Worm (Caenorhabditis elegans): ENCODE data around the gene K08H10.6.

K08H10.6 gene

DNA sequence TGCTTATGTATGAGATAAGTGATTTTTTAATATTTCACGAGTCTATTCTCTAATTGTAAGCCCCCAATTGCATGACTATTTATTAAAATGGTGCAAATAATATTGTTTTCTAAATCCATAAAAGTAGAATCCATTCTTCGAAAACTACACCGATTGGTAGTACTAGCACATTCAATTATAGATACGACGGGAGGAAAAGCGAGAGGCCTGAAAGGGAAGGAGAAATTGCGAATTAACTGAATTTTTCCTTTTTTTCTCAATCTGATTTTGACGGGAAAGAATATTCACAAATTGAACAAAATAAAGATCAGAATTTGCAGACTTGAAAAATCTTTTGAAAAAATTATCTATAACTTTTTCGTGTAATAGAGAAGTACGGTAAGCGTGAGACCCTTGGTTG lies 18.5 kb downstream of the K08H10.6 start:
- TF ChIP-seq unc-62 (GFP tag; optimal IDR thresholded peaks at IDR 0.05): no peak

DNA sequence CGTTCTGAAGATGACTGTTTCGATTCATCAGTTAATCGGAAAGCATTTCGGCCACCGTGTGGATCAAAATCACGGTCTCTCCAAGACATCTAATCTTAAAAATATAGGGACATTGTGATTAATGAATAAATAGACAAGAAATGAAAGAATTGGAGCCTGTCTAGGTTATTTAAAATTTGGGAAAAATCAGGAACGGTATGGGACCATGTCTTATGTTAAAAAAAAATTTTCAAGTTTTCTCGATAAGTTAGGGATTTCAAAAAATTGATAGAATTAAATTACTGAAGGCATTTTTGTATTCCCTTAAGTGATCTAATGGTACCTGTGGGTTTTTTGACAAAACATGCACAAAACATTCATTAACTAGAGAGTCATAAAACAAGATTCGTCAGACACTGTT lies 19.6 kb downstream of the K08H10.6 start, which contains the start of gene unc-41:
Gene unc-41, minus strand, starts transcription at position 101 of the 400 bp plus-strand sequence.
- no peak for TF ChIP-seq unc-62 (GFP tag; optimal IDR thresholded peaks at IDR 0.05)

DNA sequence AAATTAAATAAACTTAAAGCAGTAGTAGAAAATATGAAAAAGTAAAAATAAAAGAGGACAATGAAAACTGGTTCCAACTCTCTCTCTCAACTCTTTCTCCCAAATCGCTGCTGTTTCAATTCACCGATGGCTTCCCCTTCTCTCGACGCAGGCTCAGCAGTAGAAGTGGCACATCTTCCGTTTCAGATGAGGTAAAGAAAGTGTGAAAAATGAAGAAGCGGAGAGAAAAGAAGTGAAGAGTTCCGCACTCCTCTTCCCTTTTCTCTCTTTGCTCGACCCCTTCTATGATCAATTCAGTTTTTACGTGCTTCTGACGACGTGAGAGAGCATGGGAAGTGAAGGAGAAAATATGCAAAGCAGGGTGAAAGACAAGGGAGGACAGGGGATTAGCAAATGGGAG lies 21.4 kb downstream of the K08H10.6 start:
- TF ChIP-seq unc-62 (GFP tag; optimal IDR thresholded peaks at IDR 0.05): no peak

DNA sequence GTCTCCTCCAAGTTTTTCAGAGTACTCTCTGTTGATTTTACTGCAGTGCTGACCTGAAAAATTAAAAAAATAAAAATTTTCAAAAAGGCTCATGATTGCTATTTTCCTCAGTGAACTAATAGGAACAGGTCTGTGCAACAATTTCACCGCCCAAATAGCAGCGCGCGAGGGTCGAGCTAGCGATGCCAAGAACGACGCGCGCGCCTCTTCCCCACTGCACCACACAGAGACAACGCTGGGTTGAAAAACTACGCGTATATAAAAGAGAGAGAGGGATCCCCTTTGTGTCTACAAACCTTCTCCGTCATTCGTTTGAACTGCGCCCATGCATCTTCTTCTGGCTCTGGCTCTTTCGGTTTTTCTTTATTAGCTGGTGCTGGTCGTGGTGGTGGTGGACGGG lies 25.6 kb downstream of the K08H10.6 start:
- TF ChIP-seq unc-62 (GFP tag; optimal IDR thresholded peaks at IDR 0.05): no peak

DNA sequence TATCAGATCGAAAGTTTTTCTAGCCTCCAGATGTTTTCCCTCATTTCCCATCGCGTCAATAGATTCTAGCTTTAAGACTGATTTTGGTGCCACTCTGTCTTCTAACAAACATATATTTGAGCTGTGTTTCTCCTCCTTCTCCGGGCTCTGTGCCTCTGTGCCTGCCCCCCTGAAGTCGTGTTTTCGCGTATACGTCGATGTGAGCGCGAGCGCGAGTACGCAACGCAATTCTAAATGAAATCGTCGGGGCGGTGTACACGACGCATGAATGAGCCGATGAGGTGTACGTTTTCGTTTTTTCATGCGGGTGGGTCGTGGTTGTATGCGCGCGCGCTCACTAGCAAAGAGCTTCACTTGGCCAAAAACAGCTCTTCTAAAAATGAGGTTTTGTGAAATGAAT lies 29.8 kb downstream of the K08H10.6 start:
- no peak for TF ChIP-seq unc-62 (GFP tag; optimal IDR thresholded peaks at IDR 0.05)

DNA sequence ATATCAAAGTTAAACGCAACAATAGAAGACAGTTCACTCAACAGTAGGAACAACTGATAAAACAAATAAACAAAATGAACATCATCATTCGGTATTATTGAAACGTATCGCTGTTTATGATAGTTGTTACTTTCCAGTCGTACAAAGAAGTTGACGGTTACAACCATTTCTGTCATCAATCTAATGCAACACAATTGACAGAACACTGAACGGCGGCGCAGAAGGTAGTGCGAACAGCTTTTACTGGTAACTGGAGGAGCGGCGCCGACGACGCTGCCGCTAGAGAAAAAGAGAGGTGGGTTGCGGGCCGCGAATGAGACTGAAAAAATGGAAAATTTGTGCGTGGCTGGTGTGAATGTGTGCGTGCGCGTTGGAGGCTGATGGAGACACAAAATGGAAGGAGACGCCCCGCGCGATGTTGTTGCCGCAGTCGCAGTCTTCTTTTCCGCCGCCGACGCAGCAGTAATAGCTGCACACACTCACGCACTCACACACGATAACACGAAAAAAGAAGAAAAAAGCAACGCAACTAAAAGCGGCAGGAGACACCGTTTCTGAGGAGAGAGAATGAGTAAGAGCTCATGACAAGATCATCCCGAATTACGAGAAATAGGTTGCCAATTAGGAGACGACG lies 31.4 kb downstream of the K08H10.6 start:
- no peak for TF ChIP-seq unc-62 (GFP tag; optimal IDR thresholded peaks at IDR 0.05)

DNA sequence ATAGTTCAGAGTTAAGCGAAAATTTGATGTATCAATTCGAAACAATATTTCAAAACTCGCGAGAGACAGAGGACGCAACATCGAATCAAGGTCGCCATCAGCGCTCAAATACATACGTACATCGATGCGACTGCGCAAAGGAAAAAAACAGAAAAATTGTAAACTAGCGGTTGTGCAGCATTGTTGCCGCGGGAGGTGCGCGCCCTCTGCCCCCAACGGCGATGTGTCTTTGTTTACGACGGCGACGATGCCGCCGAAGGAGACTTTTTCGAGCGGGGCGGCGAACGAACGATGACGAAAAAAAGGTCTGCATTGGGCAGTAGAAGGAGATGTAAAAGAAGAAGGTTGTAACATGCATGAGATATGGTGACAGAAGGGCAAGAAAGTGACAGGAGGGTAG lies 32.8 kb downstream of the K08H10.6 start:
- TF ChIP-seq unc-62 (GFP tag; optimal IDR thresholded peaks at IDR 0.05): no peak

DNA sequence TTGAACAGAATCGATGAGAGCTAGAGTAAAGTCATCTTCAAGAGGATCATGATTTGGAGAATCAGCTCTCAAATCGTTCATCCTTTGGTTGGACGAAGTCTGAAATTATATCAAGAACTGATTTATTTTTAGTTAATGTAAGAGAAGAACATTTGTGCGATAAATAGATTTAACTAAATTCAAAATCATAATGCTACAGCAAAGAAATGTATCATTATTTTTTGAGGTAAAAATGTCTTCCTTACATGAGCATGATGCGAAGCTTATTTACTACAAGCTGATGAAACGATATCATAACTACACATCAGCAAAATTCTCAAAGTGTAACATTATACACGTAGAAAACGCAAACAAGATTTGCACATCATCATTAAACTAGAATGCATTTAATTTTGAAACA lies 33.3 kb downstream of the K08H10.6 start, which contains the start of gene madf-4:
Gene madf-4, minus strand, starts transcription at position 101 of the 400 bp plus-strand sequence.
- TF ChIP-seq unc-62 (GFP tag; optimal IDR thresholded peaks at IDR 0.05): no peak

DNA sequence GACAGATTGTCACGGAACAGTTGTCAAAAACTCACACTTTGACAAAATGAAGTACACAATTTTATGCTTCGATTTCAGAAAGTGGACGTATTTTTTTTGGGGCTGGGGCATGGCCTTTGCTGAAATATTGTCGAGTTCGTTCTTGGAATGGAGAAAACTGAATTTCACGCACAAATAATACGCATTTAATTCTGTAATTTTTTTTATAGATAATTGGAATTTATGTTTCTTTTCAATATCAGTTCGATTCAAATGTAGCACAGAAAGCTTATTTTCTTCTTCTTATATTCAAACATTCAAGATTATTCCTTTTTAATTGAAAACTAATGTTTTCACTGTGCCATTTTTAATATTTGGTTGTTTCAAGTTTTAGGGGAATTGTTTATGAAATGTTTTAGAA lies 35.3 kb downstream of the K08H10.6 start, which contains the start of gene T07C12.10:
Gene T07C12.10, minus strand, starts transcription at position 101 of the 400 bp plus-strand sequence.
- no peak for TF ChIP-seq unc-62 (GFP tag; optimal IDR thresholded peaks at IDR 0.05)

DNA sequence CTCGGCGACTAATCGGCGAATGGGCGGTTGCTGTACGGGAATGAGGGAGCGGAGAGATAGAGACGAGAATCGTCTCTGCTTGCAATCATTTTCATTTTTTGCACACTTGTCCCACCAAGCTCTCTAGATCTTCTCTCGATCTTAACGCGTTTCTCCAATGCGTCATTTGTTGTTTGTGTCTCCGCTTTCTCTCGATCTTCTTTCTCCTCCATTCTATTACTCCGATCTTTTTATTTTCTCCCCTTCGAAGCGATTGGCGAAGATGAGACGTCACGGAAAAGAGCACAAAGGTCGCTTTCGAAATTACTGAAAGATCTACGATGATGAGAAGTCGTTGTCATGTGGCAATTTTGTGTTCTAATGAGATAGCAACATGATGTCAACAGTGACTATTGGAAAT lies 37.0 kb downstream of the K08H10.6 start:
- no peak for TF ChIP-seq unc-62 (GFP tag; optimal IDR thresholded peaks at IDR 0.05)

DNA sequence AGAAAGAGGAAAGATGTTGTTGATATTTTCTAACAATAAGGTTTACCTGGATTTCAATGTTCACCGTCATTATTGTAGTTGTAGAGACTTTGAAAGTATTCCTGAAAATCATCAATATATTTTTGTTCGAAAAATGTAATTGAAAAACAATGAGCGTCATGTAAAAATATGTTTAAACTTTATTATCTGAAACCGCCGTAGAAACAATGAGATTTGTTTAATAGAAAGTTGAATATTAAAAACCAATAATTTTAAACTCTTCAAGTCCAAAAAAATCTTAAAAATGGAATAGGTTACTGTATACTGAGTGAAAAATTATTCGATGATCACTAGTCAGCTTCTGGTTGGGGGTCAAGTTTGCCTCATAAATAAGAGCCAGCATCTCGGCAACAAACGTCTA lies 37.5 kb downstream of the K08H10.6 start, which contains the start of gene anmt-3:
Gene anmt-3, minus strand, starts transcription at position 101 of the 400 bp plus-strand sequence.
- TF ChIP-seq unc-62 (GFP tag; optimal IDR thresholded peaks at IDR 0.05): no peak

DNA sequence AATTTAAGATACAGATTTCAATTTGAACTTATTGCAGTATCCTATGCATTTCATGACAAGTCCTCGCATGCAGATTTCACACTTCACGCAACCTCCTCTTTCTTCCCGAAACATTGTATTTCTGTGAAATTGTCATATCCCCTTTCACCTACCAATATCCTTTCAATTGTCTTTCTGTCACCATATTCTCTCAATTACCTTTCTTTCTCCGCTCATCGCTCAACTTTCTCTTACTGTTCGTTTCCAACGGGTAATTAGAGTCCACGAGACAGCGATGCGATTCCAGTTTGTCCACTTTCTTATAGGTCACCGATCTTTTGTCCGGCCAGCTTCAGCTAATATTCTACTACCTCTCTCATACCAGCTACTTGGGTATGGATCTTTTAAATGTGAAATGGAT lies 43.3 kb downstream of the K08H10.6 start, which contains the start of gene mam-5:
Gene mam-5, plus strand, starts transcription at position 304 of the 400 bp plus-strand sequence.
- no peak for TF ChIP-seq unc-62 (GFP tag; optimal IDR thresholded peaks at IDR 0.05)

DNA sequence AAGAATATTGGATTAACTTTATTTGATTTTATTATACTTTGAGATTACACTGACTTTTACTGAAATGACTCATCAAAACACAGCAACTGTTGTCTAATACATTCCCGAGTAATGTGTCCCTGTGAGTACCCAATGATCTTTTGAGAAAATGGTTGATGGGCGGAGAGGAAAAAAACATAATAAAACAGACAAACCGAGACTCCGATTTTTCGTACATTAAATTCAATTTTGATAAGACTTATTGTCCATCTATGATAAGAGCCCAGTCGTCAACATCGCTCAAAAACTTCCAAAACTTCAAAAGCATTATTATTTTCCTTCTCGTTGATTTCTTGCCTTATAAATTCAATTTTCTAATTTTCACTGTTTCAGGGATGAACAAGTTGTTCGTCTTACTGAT lies 44.8 kb downstream of the K08H10.6 start, which contains the start of gene ttr-46:
Gene ttr-46, plus strand, starts transcription at position 373 of the 400 bp plus-strand sequence.
- TF ChIP-seq unc-62 (GFP tag; optimal IDR thresholded peaks at IDR 0.05): no peak

DNA sequence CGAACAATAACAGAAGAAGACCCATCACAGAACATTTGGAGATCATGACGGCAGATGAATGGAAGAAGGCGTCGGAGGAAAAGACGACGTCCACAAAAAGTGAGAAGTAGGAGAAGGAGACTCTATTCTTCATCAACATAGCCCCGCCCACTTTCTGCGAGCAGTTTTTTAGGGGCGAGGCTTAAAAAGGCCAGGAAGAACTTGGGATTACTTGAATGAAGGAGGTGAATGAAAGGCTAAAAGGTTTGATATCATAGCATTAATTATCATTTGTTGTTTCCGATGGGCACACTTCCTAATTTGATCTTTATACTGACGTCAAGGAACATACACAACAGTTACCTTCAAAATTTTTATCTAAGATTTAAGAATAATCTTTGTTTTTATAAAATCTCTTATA lies 46.9 kb downstream of the K08H10.6 start, which contains the start of gene nlp-58:
Gene nlp-58, minus strand, starts transcription at position 101 of the 400 bp plus-strand sequence.
- TF ChIP-seq unc-62 (GFP tag; optimal IDR thresholded peaks at IDR 0.05): no peak

DNA sequence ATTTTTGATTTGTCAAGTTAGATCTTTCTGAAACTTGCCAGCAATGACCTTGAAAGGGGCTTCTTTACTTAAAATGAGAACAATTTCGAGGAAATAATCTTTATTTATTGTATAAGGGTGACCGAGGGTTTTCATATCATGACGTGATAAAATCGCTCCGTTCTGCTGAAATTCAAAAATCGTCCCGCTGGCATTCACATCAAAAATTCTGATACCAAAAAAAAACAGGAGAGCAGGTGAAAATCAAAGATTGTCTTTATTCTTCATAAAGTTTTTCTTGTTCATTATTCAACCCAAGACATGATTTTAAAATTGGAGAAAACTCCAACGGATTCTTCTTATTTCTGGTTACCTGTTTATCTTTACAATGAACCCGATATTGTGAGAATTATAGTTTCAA lies 51.6 kb downstream of the K08H10.6 start, which contains the start of gene sre-28:
Gene sre-28, plus strand, starts transcription at position 301 of the 400 bp plus-strand sequence.
- TF ChIP-seq unc-62 (GFP tag; optimal IDR thresholded peaks at IDR 0.05): no peak
